Worm (Caenorhabditis elegans): ENCODE data around the gene col-40.

- no peak for TF ChIP-seq swsn-7 (tag; optimal IDR thresholded peaks at IDR 0.05)
- TF ChIP-seq tbx-2 (tag; optimal IDR thresholded peaks at IDR 0.05), result no peak
- TF ChIP-seq nhr-28 (tag; optimal IDR thresholded peaks at IDR 0.05), result no peak
- no peak for TF ChIP-seq lin-39 (tag; optimal IDR thresholded peaks at IDR 0.05)
- no peak for TF ChIP-seq mef-2 (tag; optimal IDR thresholded peaks at IDR 0.05)
- no peak for TF ChIP-seq lin-35 (GFP tag; optimal IDR thresholded peaks at IDR 0.05)
- no peak for TF ChIP-seq unc-62 (GFP tag; optimal IDR thresholded peaks at IDR 0.05)
Measured at ce11 chrII:1117992-1118729, 11.4 kb upstream of the col-40 start, which contains the start of gene lips-13.
